Worm (Caenorhabditis elegans) whole organism, mixed stage, embryonic: ENCODE results near the gene cyy-1.
A peak's percentile ranks its signal among the peaks of the same experiment; 100 is the strongest.

ENCODE experiments used
- bed-3 ChIP-seq: fragments of 200-800 bp; sonication (Bioruptor generic); optimal IDR thresholded peaks from 3 replicates; lab custom pipeline; 2018; ENCODE audit warnings: mild to moderate bottlenecking, missing genetic modification characterization, moderate library complexity, missing compliant biosample characterization
- ces-1 ChIP-seq: fragments of 150-350 bp; optimal IDR thresholded peaks from 2 replicates; lab custom pipeline; 2014; ENCODE audit warnings: missing biosample characterization, missing genetic modification reagents, missing genetic modification characterization
- elt-1 ChIP-seq: sonication (generic microtip); optimal IDR thresholded peaks from 2 replicates; lab custom pipeline; 2017; ENCODE audit warnings: missing genetic modification characterization, mild to moderate bottlenecking, missing compliant biosample characterization, antibody characterized with exemption, moderate library complexity, borderline replicate concordance; ENCODE audit not compliant: insufficient read depth
- lin-32 ChIP-seq: fragments of 200-800 bp; sonication (Bioruptor generic); optimal IDR thresholded peaks from 2 replicates; lab custom pipeline; 2018; ENCODE audit warnings: mild to moderate bottlenecking, missing genetic modification characterization, missing compliant biosample characterization
- lsy-2 ChIP-seq: fragments of 150-350 bp; optimal IDR thresholded peaks from 2 replicates; lab custom pipeline; 2014; ENCODE audit warnings: missing biosample characterization, missing genetic modification characterization
- mep-1 ChIP-seq: fragments of 150-350 bp; optimal IDR thresholded peaks from 2 replicates; lab custom pipeline; 2017; ENCODE audit warnings: missing biosample characterization, missing genetic modification reagents, missing genetic modification characterization, inconsistent platforms
- nhr-237 ChIP-seq: fragments of 150-350 bp; optimal IDR thresholded peaks from 2 replicates; lab custom pipeline; 2014; ENCODE audit warnings: missing biosample characterization, missing genetic modification characterization
- nhr-28 ChIP-seq: fragments of 150-350 bp; optimal IDR thresholded peaks from 2 replicates; lab custom pipeline; 2014; ENCODE audit warnings: missing biosample characterization, missing genetic modification characterization
- unc-62 ChIP-seq: fragments of 150-350 bp; optimal IDR thresholded peaks from 2 replicates; lab custom pipeline; 2014; ENCODE audit warnings: missing biosample characterization, missing genetic modification reagents, missing genetic modification characterization
- ztf-11 ChIP-seq: fragments of 150-350 bp; optimal IDR thresholded peaks from 2 replicates; lab custom pipeline; 2014; ENCODE audit warnings: missing biosample characterization, missing genetic modification characterization

- TF ChIP-seq unc-62 (GFP tag; lab: Kevin White, UChicago), result peak; percentile 48
- TF ChIP-seq lin-32 (GFP tag; lab: Kevin White, UChicago), result no peak
- TF ChIP-seq bed-3 (GFP tag; lab: Kevin White, UChicago), result no peak
- peak; percentile 36 for TF ChIP-seq mep-1 (tag; lab: Kevin White, UChicago)
- no peak for TF ChIP-seq ztf-11 (tag; lab: Kevin White, UChicago)
- TF ChIP-seq nhr-28 (tag; lab: Kevin White, UChicago), result no peak
- peak; percentile 29 for TF ChIP-seq lsy-2 (tag; lab: Kevin White, UChicago)
- TF ChIP-seq elt-1 (tag; lab: Kevin White, UChicago), result no peak
- TF ChIP-seq nhr-237 (tag; lab: Kevin White, UChicago), result no peak
- TF ChIP-seq ces-1 (GFP tag; lab: Kevin White, UChicago), result peak; percentile 23
Observed at ce11 chrIII:8425076-8425475, 19.4 kb downstream of the cyy-1 start.
